Worm (Caenorhabditis elegans): Measurements from ENCODE around the gene C05D2.8.

- TF ChIP-seq skn-1 (tag; optimal IDR thresholded peaks at IDR 0.05) (no peak), nhr-25 (tag; optimal IDR thresholded peaks at IDR 0.05) (no peak), ama-1 (optimal IDR thresholded peaks at IDR 0.05) (no peak), unc-39 (tag; optimal IDR thresholded peaks at IDR 0.05) (no peak)
Observed at ce11 chrIII:5584647-5585046, 25.5 kb downstream of the C05D2.8 start, which contains the start of gene F56D2.3.
